Worm (Caenorhabditis elegans) whole organism, L4 larva: ENCODE results near the gene qns-1.

Experiments used
- F49E8.2 ChIP-seq: sonication (generic microtip); optimal IDR thresholded peaks from 2 replicates; lab custom pipeline; 2016; ENCODE audit warnings: missing compliant biosample characterization, mild to moderate bottlenecking, missing genetic modification characterization, borderline replicate concordance
- Y105C5A.15 ChIP-seq: fragments of 200-800 bp; sonication (Bioruptor generic); IDR thresholded peaks from 2 replicates; pipeline ENCODE4 v1.3.6; 2022; ENCODE audit warnings: missing genetic modification characterization, missing compliant biosample characterization
- Y48G9A.11 ChIP-seq: fragments of 200-800 bp; sonication (Bioruptor generic); IDR thresholded peaks from 2 replicates; pipeline ENCODE4 v1.3.6; 2022; ENCODE audit warnings: missing genetic modification reagents, missing genetic modification characterization, missing compliant biosample characterization
- Y5F2A.4 ChIP-seq: fragments of 200-800 bp; sonication (Bioruptor generic); optimal IDR thresholded peaks from 2 replicates; lab custom pipeline; 2018; ENCODE audit warnings: mild to moderate bottlenecking, missing genetic modification characterization, missing compliant biosample characterization
- Y75B8A.6 ChIP-seq: fragments of 200-800 bp; sonication (Bioruptor generic); IDR thresholded peaks from 2 replicates; pipeline ENCODE4 v1.3.6; 2022; ENCODE audit warnings: missing genetic modification reagents, missing genetic modification characterization, missing compliant biosample characterization
- ZK546.5 ChIP-seq, 2 experiments: sonication (generic microtip); optimal IDR thresholded peaks; 2 replicates each; lab custom pipeline; 2017; ENCODE audit warnings: missing biosample characterization in 2 of 2, missing genetic modification characterization in 2 of 2
- aly-2 ChIP-seq: sonication (generic microtip); optimal IDR thresholded peaks from 2 replicates; lab custom pipeline; 2018; ENCODE audit warnings: missing biosample characterization, missing genetic modification characterization
- ama-1 ChIP-seq: fragments of 150-350 bp; optimal IDR thresholded peaks from 2 replicates; lab custom pipeline; 2014; ENCODE audit warnings: inconsistent platforms, mixed read lengths
- arid-1 ChIP-seq: fragments of 200-800 bp; sonication (Bioruptor generic); conservative IDR thresholded peaks from 2 replicates; pipeline ENCODE4 v1.3.6; 2022; ENCODE audit warnings: missing genetic modification reagents, missing genetic modification characterization, missing compliant biosample characterization
- ceh-28 ChIP-seq: fragments of 150-350 bp; optimal IDR thresholded peaks from 2 replicates; lab custom pipeline; 2014; ENCODE audit warnings: missing biosample characterization, missing genetic modification reagents, missing genetic modification characterization
- ceh-32 ChIP-seq: sonication (generic microtip); optimal IDR thresholded peaks from 2 replicates; lab custom pipeline; 2016; ENCODE audit warnings: mild to moderate bottlenecking, missing genetic modification characterization, missing compliant biosample characterization; ENCODE audit not compliant: poor library complexity
- ceh-44 ChIP-seq: fragments of 200-800 bp; sonication (Bioruptor generic); IDR thresholded peaks from 2 replicates; pipeline ENCODE4 v1.3.6; 2022; ENCODE audit warnings: missing genetic modification reagents, missing genetic modification characterization, missing compliant biosample characterization
- ces-1 ChIP-seq: fragments of 150-350 bp; sonication (generic microtip); optimal IDR thresholded peaks from 4 replicates; lab custom pipeline; 2014; ENCODE audit warnings: missing biosample characterization, missing genetic modification reagents, missing genetic modification characterization
- daf-16 ChIP-seq, 3 experiments: sonication (generic microtip); optimal IDR thresholded peaks; 2 replicates each; lab custom pipeline; 2016 to 2017; ENCODE audit warnings: missing genetic modification characterization in 3 of 3, missing genetic modification reagents in 3 of 3, mild to moderate bottlenecking in 2 of 3, missing compliant biosample characterization in 2 of 3, missing biosample characterization in 1 of 3, moderate library complexity in 1 of 3
- daf-19 ChIP-seq: fragments of 200-800 bp; sonication (Bioruptor generic); conservative IDR thresholded peaks from 2 replicates; pipeline ENCODE4 v1.3.6; 2022; ENCODE audit warnings: missing genetic modification characterization, missing compliant biosample characterization
- dmd-6 ChIP-seq: fragments of 200-800 bp; sonication (Bioruptor generic); IDR thresholded peaks from 2 replicates; pipeline ENCODE4 v1.3.6; 2022; ENCODE audit warnings: missing genetic modification reagents, missing genetic modification characterization, missing compliant biosample characterization
- dmd-8 ChIP-seq: fragments of 200-800 bp; sonication (Bioruptor generic); IDR thresholded peaks from 2 replicates; pipeline ENCODE4 v1.3.6; 2022; ENCODE audit warnings: missing genetic modification characterization, missing compliant biosample characterization
- dmd-9 ChIP-seq: fragments of 200-800 bp; sonication (Bioruptor generic); IDR thresholded peaks from 2 replicates; pipeline ENCODE4 v1.3.6; 2022; ENCODE audit warnings: missing genetic modification reagents, missing genetic modification characterization, missing compliant biosample characterization
- duxl-1 ChIP-seq: sonication (generic microtip); optimal IDR thresholded peaks from 2 replicates; lab custom pipeline; 2016; ENCODE audit warnings: mild to moderate bottlenecking, missing genetic modification characterization, moderate library complexity, missing compliant biosample characterization; ENCODE audit not compliant: poor library complexity
- fkh-10 ChIP-seq: fragments of 150-350 bp; optimal IDR thresholded peaks from 2 replicates; lab custom pipeline; 2014; ENCODE audit warnings: missing biosample characterization, missing genetic modification reagents, missing genetic modification characterization
- fos-1 ChIP-seq: fragments of 150-350 bp; optimal IDR thresholded peaks from 2 replicates; lab custom pipeline; 2014; ENCODE audit warnings: missing biosample characterization, missing genetic modification characterization
- hlh-30 ChIP-seq: sonication (generic microtip); optimal IDR thresholded peaks from 2 replicates; lab custom pipeline; 2017; ENCODE audit warnings: antibody characterized with exemption, mild to moderate bottlenecking, missing genetic modification characterization, missing compliant biosample characterization; ENCODE audit not compliant: insufficient read depth
- lin-13 ChIP-seq: fragments of 150-350 bp; optimal IDR thresholded peaks from 2 replicates; lab custom pipeline; 2014; ENCODE audit warnings: missing biosample characterization, missing genetic modification reagents, missing genetic modification characterization
- lin-38 ChIP-seq: fragments of 200-800 bp; sonication (Bioruptor generic); IDR thresholded peaks from 2 replicates; pipeline ENCODE4 v1.3.6; 2022; ENCODE audit warnings: missing genetic modification reagents, missing genetic modification characterization, missing compliant biosample characterization
- lin-39 ChIP-seq: fragments of 150-350 bp; optimal IDR thresholded peaks from 2 replicates; lab custom pipeline; 2014; ENCODE audit warnings: missing biosample characterization, missing genetic modification reagents, missing genetic modification characterization
- madf-5 ChIP-seq, 2 experiments: fragments of 200-800 bp; sonication (Bioruptor generic); IDR thresholded peaks; 2 replicates each; pipeline ENCODE4 v1.3.6; 2022; ENCODE audit warnings: missing compliant biosample characterization in 2 of 2, missing genetic modification characterization in 2 of 2
- mdl-1 ChIP-seq, 2 experiments: fragments of 150-350 bp in 1 of 2; sonication (generic microtip) in 1 of 2; optimal IDR thresholded peaks; 2 replicates each; lab custom pipeline; 2014 to 2017; ENCODE audit warnings: missing biosample characterization in 2 of 2, missing genetic modification characterization in 2 of 2
- mes-2 ChIP-seq: sonication (generic microtip); optimal IDR thresholded peaks from 2 replicates; lab custom pipeline; 2016; ENCODE audit warnings: missing genotype, mild to moderate bottlenecking, missing genetic modification characterization, missing compliant biosample characterization; ENCODE audit not compliant: poor library complexity, severe bottlenecking
- mxl-2 ChIP-seq: fragments of 200-800 bp; sonication (Bioruptor generic); conservative IDR thresholded peaks from 2 replicates; pipeline ENCODE4 v1.3.6; 2022; ENCODE audit warnings: missing genetic modification reagents, missing genetic modification characterization, missing compliant biosample characterization
- nhr-102 ChIP-seq: sonication (generic microtip); optimal IDR thresholded peaks from 2 replicates; lab custom pipeline; 2016; ENCODE audit warnings: mild to moderate bottlenecking, missing genetic modification characterization, moderate library complexity, missing compliant biosample characterization
- nhr-11 ChIP-seq: fragments of 150-350 bp; optimal IDR thresholded peaks from 2 replicates; lab custom pipeline; 2014; ENCODE audit warnings: missing biosample characterization, missing genetic modification characterization
- nhr-237 ChIP-seq: sonication (generic microtip); optimal IDR thresholded peaks from 2 replicates; lab custom pipeline; 2017; ENCODE audit warnings: missing biosample characterization, missing genetic modification characterization
- nhr-25 ChIP-seq: sonication (generic microtip); optimal IDR thresholded peaks from 2 replicates; lab custom pipeline; 2017; ENCODE audit warnings: missing genetic modification characterization, mild to moderate bottlenecking, missing compliant biosample characterization, antibody characterized with exemption, moderate library complexity, borderline replicate concordance; ENCODE audit not compliant: insufficient read depth
- nhr-41 ChIP-seq: fragments of 200-800 bp; sonication (Bioruptor generic); IDR thresholded peaks from 2 replicates; pipeline ENCODE4 v1.3.6; 2022; ENCODE audit warnings: missing genetic modification reagents, missing genetic modification characterization, missing compliant biosample characterization
- nhr-77 ChIP-seq: fragments of 150-350 bp; optimal IDR thresholded peaks from 2 replicates; lab custom pipeline; 2014; ENCODE audit warnings: missing biosample characterization, missing genetic modification characterization
- php-3 ChIP-seq: fragments of 200-800 bp; sonication (Bioruptor generic); IDR thresholded peaks from 2 replicates; pipeline ENCODE4 v1.3.6; 2022; ENCODE audit warnings: missing genetic modification reagents, missing genetic modification characterization, missing compliant biosample characterization
- pqm-1 ChIP-seq: sonication (generic microtip); optimal IDR thresholded peaks from 2 replicates; lab custom pipeline; 2017; ENCODE audit warnings: missing biosample characterization, missing genetic modification characterization
- saeg-2 ChIP-seq: fragments of 200-800 bp; sonication (Bioruptor generic); IDR thresholded peaks from 2 replicates; pipeline ENCODE4 v1.3.6; 2022; ENCODE audit warnings: missing genetic modification reagents, missing genetic modification characterization, missing compliant biosample characterization
- snpc-1.2 ChIP-seq: fragments of 200-800 bp; sonication (Bioruptor generic); IDR thresholded peaks from 2 replicates; pipeline ENCODE4 v1.3.6; 2022; ENCODE audit warnings: missing genetic modification reagents, missing genetic modification characterization, missing compliant biosample characterization
- spr-1 ChIP-seq: sonication (generic microtip); optimal IDR thresholded peaks from 2 replicates; lab custom pipeline; 2016; ENCODE audit warnings: mild to moderate bottlenecking, missing genetic modification characterization, missing compliant biosample characterization
- spr-3 ChIP-seq: fragments of 200-800 bp; sonication (Bioruptor generic); optimal IDR thresholded peaks from 2 replicates; lab custom pipeline; 2018; ENCODE audit warnings: mild to moderate bottlenecking, missing genetic modification characterization, missing compliant biosample characterization
- zag-1 ChIP-seq: fragments of 150-350 bp; optimal IDR thresholded peaks from 2 replicates; lab custom pipeline; 2014; ENCODE audit warnings: missing biosample characterization, missing genetic modification characterization
- zip-11 ChIP-seq: fragments of 200-800 bp; sonication (Bioruptor generic); IDR thresholded peaks from 2 replicates; pipeline ENCODE4 v1.3.6; 2022; ENCODE audit warnings: missing genetic modification characterization, missing compliant biosample characterization
- ztf-11 ChIP-seq: fragments of 150-350 bp; optimal IDR thresholded peaks from 2 replicates; lab custom pipeline; 2014; ENCODE audit warnings: missing biosample characterization, missing genetic modification characterization
- ztf-7 ChIP-seq: fragments of 150-350 bp; optimal IDR thresholded peaks from 2 replicates; lab custom pipeline; 2014; ENCODE audit warnings: missing biosample characterization, missing genetic modification characterization

qns-1 gene

ce11 chrIV:10180133-10180749 is 38.9 kb downstream of the qns-1 start, which contains the start of gene gta-1 (continued):
- TF ChIP-seq nhr-237 (tag; lab: Kevin White, UChicago) (no peak), Y75B8A.6 (GFP tag; lab: Robert Waterston, UW) (no peak), nhr-77 (peak; percentile 13), nhr-41 (no peak), aly-2 (no peak), zip-11 (GFP tag; lab: Robert Waterston, UW) (no peak), ceh-28 (tag; lab: Kevin White, UChicago) (no peak), pqm-1 (tag; lab: Kevin White, UChicago) (no peak), ztf-11 (tag; lab: Kevin White, UChicago) (no peak), mxl-2 (GFP tag; lab: Robert Waterston, UW) (no peak), dmd-6 (no peak), nhr-11 (tag; lab: Kevin White, UChicago) (peak; percentile 18), saeg-2 (GFP tag; lab: Robert Waterston, UW) (no peak), ZK546.5 (tag; optimal IDR thresholded peaks at IDR 0.05; lab: Kevin White, UChicago) (no peak), spr-1 (tag; lab: Kevin White, UChicago) (no peak), mdl-1 (tag; optimal IDR thresholded peaks at IDR 0.05; lab: Kevin White, UChicago) (no peak), ama-1 (lab: Kevin White, UChicago) (peak; percentile 66), ces-1 (GFP tag; lab: Kevin White, UChicago) (no peak), Y105C5A.15 (GFP tag; lab: Robert Waterston, UW) (no peak), dmd-9 (GFP tag; lab: Robert Waterston, UW) (no peak), lin-13 (GFP tag; lab: Kevin White, UChicago) (no peak)

DNA sequence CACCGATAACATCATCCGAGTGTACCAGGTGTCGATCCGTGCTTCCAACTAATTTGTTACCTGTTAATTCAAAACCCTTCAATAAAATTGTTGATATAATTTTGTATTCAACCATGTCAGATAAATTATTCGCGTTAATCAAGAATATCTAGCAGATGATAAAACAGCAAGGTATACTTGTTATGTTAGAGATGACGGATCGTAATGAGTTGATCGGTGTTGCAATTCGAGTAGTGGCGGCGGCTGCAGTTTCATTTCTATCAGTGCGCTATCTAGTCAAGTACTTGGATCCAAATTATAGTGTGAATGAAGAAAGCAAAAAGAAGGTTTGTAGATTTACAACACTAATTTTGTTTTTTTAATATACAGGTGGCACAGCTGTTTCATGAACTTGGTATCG is 41.3 kb downstream of the qns-1 start, which contains the start of gene mspn-1:
Gene mspn-1, plus strand, starts transcription at position 190 of the 400 bp plus-strand sequence.
- TF ChIP-seq snpc-1.2 (peak; percentile 71), madf-5 (GFP tag; IDR thresholded peaks at IDR 0.05; lab: Robert Waterston, UW) (0 out of 4 replicates have a peak, but pooled peaks of 1 of the 2 experiments have one; percentile 12), nhr-25 (tag; lab: Kevin White, UChicago) (no peak), lin-38 (GFP tag; lab: Robert Waterston, UW) (0 out of 2 replicates have a peak, but pooled peaks have one; percentile 41), mes-2 (tag; lab: Kevin White, UChicago) (peak; percentile 5)

DNA sequence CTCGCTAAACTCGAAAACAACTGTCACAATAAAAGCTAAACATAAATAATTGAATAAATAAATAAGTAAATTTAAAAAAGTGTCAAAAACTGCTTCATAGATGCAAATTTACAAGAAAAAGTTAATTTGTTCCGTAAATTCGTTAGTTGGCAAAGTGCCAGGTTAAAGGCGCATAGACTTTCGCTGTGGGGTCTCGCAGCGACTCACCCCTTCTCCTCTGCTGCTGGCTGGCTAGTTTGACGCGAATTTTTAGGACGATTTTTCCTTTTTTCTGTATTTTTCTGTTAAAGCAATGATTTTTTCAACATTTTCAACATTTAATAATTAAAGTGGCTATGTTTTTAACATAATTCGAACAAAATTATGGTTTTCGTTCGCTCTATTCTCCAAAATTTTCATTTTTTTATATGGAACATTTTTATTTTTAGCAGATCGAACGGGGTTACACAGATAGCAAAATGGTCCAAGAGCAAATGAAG is 42.8 kb downstream of the qns-1 start, which contains the start of gene rack-1:
Gene rack-1, plus strand, starts transcription at position 429 of the 479 bp plus-strand sequence.
- TF ChIP-seq saeg-2 (GFP tag; lab: Robert Waterston, UW) (no peak), nhr-102 (no peak), spr-3 (no peak), nhr-41 (no peak), fkh-10 (GFP tag; lab: Kevin White, UChicago) (peak; percentile 11), nhr-77 (no peak), Y75B8A.6 (GFP tag; lab: Robert Waterston, UW) (no peak), zag-1 (tag; lab: Kevin White, UChicago) (no peak), dmd-6 (no peak; the same call in 1 of the 2 replicates), php-3 (no peak), ceh-44 (no peak), daf-19 (GFP tag; lab: Robert Waterston, UW) (no peak), mes-2 (tag; lab: Kevin White, UChicago) (peak; percentile 78), dmd-8 (no peak), lin-39 (tag; lab: Kevin White, UChicago) (no peak), pqm-1 (tag; lab: Kevin White, UChicago) (no peak), Y5F2A.4 (GFP tag; lab: Kevin White, UChicago) (no peak), hlh-30 (tag; lab: Kevin White, UChicago) (peak; percentile 12), ceh-32 (tag; lab: Kevin White, UChicago) (no peak), F49E8.2 (tag; lab: Kevin White, UChicago) (no peak), aly-2 (no peak), duxl-1 (tag; lab: Kevin White, UChicago) (no peak), ztf-7 (tag; lab: Kevin White, UChicago) (no peak), Y48G9A.11 (GFP tag; lab: Robert Waterston, UW) (no peak), arid-1 (GFP tag; lab: Robert Waterston, UW) (no peak), daf-16 (GFP tag; optimal IDR thresholded peaks at IDR 0.05; lab: Kevin White, UChicago) (no peak), daf-16 (tag; optimal IDR thresholded peaks at IDR 0.05; lab: Kevin White, UChicago) (peak; percentile 38), fos-1 (tag; lab: Kevin White, UChicago) (no peak)
